Worm (Caenorhabditis elegans) whole organism, midembryonic: ENCODE results near the gene F33C8.2.

ENCODE experiments used
- T22C8.4 ChIP-seq: fragments of 200-800 bp; sonication (Bioruptor generic); IDR thresholded peaks from 2 replicates; pipeline ENCODE4 v1.3.6; 2022; ENCODE audit warnings: missing genetic modification characterization, missing compliant biosample characterization
- cog-1 ChIP-seq: sonication (generic microtip); optimal IDR thresholded peaks from 2 replicates; lab custom pipeline; 2016; ENCODE audit warnings: missing genetic modification characterization, missing compliant biosample characterization
- flt-1 ChIP-seq: fragments of 200-800 bp; sonication (Bioruptor generic); IDR thresholded peaks from 2 replicates; pipeline ENCODE4 v1.3.6; 2022; ENCODE audit warnings: missing genetic modification characterization, missing compliant biosample characterization
- klf-2 ChIP-seq: fragments of 200-800 bp; sonication (Bioruptor generic); conservative IDR thresholded peaks from 2 replicates; pipeline ENCODE4 v1.3.6; 2022; ENCODE audit warnings: missing genetic modification reagents, missing genetic modification characterization, missing compliant biosample characterization
- med-1 ChIP-seq: sonication (generic microtip); optimal IDR thresholded peaks from 2 replicates; lab custom pipeline; 2017; ENCODE audit warnings: missing genetic modification characterization, mild to moderate bottlenecking, missing compliant biosample characterization, antibody characterized with exemption, missing genetic modification reagents; ENCODE audit not compliant: insufficient read depth
- ref-1 ChIP-seq: fragments of 200-800 bp; sonication (Bioruptor generic); conservative IDR thresholded peaks from 2 replicates; pipeline ENCODE4 v1.3.6; 2022; ENCODE audit warnings: missing genetic modification reagents, missing genetic modification characterization, missing compliant biosample characterization
- tab-1 ChIP-seq: fragments of 200-800 bp; sonication (Bioruptor generic); IDR thresholded peaks from 2 replicates; pipeline ENCODE4 v1.3.6; 2022; ENCODE audit warnings: missing genetic modification characterization, missing compliant biosample characterization
- ztf-23 ChIP-seq: fragments of 200-800 bp; sonication (Bioruptor generic); IDR thresholded peaks from 2 replicates; pipeline ENCODE4 v1.3.6; 2022; ENCODE audit warnings: missing genetic modification reagents, missing genetic modification characterization, missing compliant biosample characterization
- ztf-29 ChIP-seq: fragments of 200-800 bp; sonication (Bioruptor generic); IDR thresholded peaks from 2 replicates; pipeline ENCODE4 v1.3.6; 2022; ENCODE audit warnings: missing genetic modification reagents, missing genetic modification characterization, missing compliant biosample characterization

F33C8.2 gene

DNA sequence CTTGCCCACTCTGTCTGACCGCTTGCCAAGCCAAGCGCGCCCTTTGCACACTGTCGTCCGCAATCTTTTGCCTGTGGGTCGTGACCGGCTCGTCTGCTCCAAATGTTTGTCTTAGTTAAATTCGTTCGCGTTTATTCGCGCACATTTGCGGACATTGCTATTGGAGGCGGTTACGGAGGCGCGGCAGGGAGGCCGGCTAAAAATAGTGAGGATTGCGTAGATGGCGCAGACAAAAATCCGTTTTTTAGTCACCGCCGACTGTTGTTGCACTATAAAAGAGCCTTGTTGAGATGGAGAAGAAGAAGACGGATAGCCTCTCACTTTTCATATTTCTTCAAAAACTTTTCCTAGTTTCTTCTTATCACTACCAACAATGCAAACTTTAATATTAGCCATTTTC is 19.7 kb upstream of the F33C8.2 start, which contains the start of gene F40E10.5:
F40E10.5 (plus strand) TSS at position 301 of the 400 bp plus-strand sequence.
- TF ChIP-seq tab-1 (GFP tag; lab: Robert Waterston, UW), result no peak
- no peak for TF ChIP-seq ztf-29 (GFP tag; lab: Robert Waterston, UW)
- TF ChIP-seq ztf-23, result no peak
- no peak for TF ChIP-seq med-1
- TF ChIP-seq flt-1 (GFP tag; lab: Robert Waterston, UW), result no peak
- TF ChIP-seq T22C8.4 (GFP tag; lab: Robert Waterston, UW), result no peak
- TF ChIP-seq ref-1 (GFP tag; lab: Robert Waterston, UW), result no peak
- no peak for TF ChIP-seq cog-1 (tag; lab: Kevin White, UChicago)
- TF ChIP-seq klf-2 (GFP tag; lab: Robert Waterston, UW), result no peak

DNA sequence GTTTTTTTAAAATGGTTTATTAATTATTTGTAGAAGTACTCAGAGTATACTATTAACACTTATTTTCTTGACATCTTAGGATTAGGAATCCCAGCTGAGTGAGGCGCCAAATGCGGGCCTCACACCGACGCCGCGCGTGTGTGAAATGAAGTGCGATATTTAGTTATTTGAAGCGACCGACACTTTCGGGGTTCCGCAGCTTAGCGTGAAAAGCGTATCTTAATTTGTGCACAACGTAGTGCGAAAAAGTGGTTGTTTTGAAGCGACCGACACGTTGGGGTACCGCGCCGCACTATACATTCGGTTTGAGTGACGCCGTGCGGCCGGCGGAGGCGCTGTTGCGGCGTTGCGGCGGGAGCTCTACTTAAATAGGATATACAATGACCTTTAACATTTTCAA is 16.3 kb upstream of the F33C8.2 start:
- TF ChIP-seq ref-1 (GFP tag; lab: Robert Waterston, UW) (no peak), tab-1 (GFP tag; lab: Robert Waterston, UW) (no peak), flt-1 (GFP tag; lab: Robert Waterston, UW) (no peak), med-1 (no peak), ztf-23 (no peak), klf-2 (GFP tag; lab: Robert Waterston, UW) (no peak), ztf-29 (GFP tag; lab: Robert Waterston, UW) (no peak), cog-1 (tag; lab: Kevin White, UChicago) (no peak), T22C8.4 (GFP tag; lab: Robert Waterston, UW) (no peak)

DNA sequence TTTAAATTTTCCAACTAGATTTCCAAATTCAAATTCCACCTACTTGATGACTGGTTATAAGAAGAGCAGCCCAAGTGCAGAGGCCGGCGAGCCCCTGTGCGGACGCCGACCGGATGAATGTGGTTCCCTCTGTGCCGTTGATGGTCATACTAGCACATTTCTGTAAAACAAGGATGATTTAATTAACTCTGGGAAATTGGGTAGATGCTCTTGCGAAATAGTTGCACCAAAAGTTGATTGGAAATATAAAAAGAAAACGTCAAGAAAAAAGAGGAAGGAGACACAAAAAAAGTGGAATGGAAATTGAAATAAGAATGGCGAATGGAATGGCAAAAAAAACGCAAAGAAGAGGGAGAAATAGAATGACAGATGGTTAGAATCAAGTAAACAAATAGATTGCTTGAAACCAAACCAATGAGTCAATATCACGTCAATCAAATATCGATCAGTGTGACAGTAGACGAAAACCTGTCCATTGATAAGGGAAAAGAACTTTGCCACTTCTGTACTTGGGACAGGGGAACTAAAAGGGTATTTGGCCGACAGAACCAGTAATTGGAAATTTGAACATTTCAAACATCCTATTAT is 14.4 kb upstream of the F33C8.2 start, which contains the start of gene tmem-184:
tmem-184 (minus strand) TSS at position 164 of the 588 bp plus-strand sequence.
- TF ChIP-seq flt-1 (GFP tag; lab: Robert Waterston, UW), result no peak
- no peak for TF ChIP-seq ztf-23
- TF ChIP-seq tab-1 (GFP tag; lab: Robert Waterston, UW), result no peak
- no peak for TF ChIP-seq cog-1 (tag; lab: Kevin White, UChicago)
- no peak for TF ChIP-seq ref-1 (GFP tag; lab: Robert Waterston, UW)
- no peak for TF ChIP-seq klf-2 (GFP tag; lab: Robert Waterston, UW)
- TF ChIP-seq med-1, result no peak

DNA sequence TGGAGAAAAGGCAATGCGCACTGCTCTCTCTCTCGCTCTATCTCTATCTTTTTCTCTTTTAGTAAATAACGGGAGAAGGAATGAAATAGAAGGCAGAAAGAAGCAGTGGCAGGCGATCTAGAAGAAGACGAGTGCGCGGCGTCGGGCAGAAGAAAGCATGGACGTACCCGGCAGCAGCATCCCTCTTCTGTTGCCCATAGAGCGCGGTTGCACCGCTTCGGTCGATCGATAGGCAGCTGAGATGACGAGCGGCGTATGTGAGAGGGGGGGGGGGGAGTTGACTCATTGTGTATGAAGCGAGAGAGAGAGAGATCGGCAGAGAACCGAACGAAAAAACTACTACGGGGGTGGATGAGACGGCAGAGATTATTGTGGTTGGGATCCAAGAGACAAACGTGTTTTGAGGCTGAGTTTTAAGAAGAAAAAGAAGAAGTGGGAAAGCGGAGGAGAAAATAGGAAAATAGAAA is 13.0 kb upstream of the F33C8.2 start:
- no peak for TF ChIP-seq ztf-29 (GFP tag; lab: Robert Waterston, UW)
- TF ChIP-seq klf-2 (GFP tag; lab: Robert Waterston, UW), result no peak
- TF ChIP-seq med-1, result no peak
- peak; percentile 72; the same call in 1 of the 2 replicates for TF ChIP-seq tab-1 (GFP tag; lab: Robert Waterston, UW)
- 0 out of 2 replicates have a peak, but pooled peaks have one; percentile 17 for TF ChIP-seq ztf-23
- TF ChIP-seq flt-1 (GFP tag; lab: Robert Waterston, UW), result peak; percentile 85
- peak; percentile 95 for TF ChIP-seq T22C8.4 (GFP tag; lab: Robert Waterston, UW)
- TF ChIP-seq cog-1 (tag; lab: Kevin White, UChicago), result peak; percentile 53
- no peak for TF ChIP-seq ref-1 (GFP tag; lab: Robert Waterston, UW)

DNA sequence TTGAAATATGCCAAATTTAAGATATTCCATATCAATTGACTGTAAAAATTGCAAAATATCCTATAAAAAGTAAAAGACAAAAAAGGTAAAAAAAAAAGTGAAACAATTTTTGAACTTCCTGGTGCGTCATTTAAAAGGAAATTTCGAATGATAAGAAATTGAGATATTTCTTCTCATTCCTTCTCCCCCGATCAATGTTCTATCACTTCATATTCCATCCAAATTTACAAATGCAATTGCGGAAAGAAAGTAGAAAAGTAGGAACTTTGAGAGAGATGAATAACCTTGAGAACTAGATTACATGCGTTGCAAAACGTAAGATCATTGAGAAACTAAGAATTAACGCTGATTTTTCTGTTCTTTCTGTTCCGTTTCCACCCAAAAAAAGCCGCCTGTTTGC is 11.6 kb upstream of the F33C8.2 start:
- no peak for TF ChIP-seq ref-1 (GFP tag; lab: Robert Waterston, UW)
- TF ChIP-seq ztf-29 (GFP tag; lab: Robert Waterston, UW), result no peak
- TF ChIP-seq tab-1 (GFP tag; lab: Robert Waterston, UW), result no peak
- no peak for TF ChIP-seq T22C8.4 (GFP tag; lab: Robert Waterston, UW)
- TF ChIP-seq flt-1 (GFP tag; lab: Robert Waterston, UW), result no peak
- no peak for TF ChIP-seq ztf-23
- TF ChIP-seq cog-1 (tag; lab: Kevin White, UChicago), result no peak
- no peak for TF ChIP-seq med-1
- TF ChIP-seq klf-2 (GFP tag; lab: Robert Waterston, UW), result no peak

DNA sequence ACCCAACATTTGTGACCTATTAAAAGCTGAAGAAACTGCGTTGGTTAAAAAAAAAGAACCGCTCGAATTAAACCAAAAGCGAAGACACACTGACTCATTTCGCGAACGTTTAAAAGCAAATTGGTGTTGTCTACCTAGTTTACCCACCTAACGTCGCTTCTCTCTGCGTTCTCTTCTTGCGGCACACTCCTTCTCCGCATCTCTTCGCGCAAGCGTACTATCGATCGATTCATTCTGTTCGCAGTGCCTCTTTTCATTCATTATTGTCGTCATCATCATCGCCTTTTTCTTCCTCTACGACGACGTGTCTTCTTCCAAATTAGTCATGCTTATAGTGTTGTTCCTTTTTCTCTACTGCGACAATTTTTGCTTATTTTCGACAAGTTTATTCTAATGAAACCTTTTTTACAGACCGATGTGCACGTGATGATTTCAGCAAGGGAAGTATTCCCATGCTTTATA is 10.0 kb upstream of the F33C8.2 start, which contains the start of gene atrn-1:
atrn-1 (plus strand) TSS at position 412 of the 462 bp plus-strand sequence.
- TF ChIP-seq cog-1 (tag; lab: Kevin White, UChicago) (no peak), klf-2 (GFP tag; lab: Robert Waterston, UW) (no peak), T22C8.4 (GFP tag; lab: Robert Waterston, UW) (peak; percentile 88)

DNA sequence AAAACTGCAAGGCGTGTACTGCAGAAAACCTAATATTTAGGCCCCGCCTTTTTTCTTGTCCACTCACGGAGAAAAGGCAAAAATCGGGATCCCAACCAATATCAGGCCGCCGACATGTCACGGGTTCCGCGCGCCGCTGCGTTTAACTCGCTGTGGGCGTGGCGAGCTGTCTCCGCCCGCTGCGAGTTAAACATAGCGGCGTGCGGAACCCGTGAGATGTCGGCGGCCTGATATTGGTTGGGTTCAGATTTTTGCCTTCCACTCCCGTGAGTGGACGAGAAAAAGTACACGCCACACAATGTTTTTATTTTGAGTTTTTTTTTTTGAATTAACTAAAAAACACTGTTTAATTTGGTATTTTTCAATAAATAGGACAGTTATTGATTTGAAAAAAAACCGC is 5.7 kb upstream of the F33C8.2 start:
- TF ChIP-seq flt-1 (GFP tag; lab: Robert Waterston, UW) (no peak), cog-1 (tag; lab: Kevin White, UChicago) (no peak), ztf-29 (GFP tag; lab: Robert Waterston, UW) (no peak), klf-2 (GFP tag; lab: Robert Waterston, UW) (no peak), tab-1 (GFP tag; lab: Robert Waterston, UW) (no peak), med-1 (no peak)

DNA sequence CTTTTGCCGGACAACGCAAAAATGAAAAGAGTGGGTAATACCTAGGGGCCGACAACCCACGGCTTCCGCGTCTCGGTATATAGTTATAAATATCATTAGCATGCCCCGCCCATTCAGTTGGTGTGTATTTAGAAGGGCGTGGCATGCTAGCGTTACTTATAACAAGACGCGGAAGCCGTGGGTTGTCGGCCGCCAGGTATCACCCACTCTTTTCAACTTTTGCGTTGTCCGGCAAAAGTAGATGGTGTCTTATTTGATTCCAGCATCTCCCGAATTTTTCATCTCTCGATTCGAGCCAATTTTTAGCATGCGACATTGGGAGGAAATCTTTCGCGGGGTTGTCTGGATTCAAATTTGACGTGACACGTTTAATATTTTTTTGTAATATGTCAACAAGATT is 3.4 kb upstream of the F33C8.2 start:
- no peak for TF ChIP-seq flt-1 (GFP tag; lab: Robert Waterston, UW)

DNA sequence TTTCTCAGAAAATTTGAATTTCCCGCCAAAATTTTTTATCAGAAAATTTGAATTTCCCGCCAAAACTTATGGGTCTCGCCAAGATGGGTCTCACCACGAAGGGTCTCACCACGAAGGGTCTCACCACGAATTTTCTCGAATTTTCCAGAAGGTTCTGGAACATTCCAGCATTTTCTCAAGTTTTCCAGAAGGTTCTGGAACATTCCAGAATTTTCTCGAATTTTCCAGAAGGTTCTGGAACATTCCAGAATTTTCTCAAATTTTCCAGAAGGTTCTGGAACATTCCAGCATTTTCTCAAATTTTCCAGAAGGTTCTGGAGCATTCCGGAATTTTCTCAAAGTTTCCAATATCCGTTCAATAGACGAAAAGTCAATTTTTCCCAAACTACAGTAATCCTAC is 2.9 kb downstream of the F33C8.2 start:
- TF ChIP-seq flt-1 (GFP tag; lab: Robert Waterston, UW), result peak; percentile 35; the same call in 1 of the 2 replicates

DNA sequence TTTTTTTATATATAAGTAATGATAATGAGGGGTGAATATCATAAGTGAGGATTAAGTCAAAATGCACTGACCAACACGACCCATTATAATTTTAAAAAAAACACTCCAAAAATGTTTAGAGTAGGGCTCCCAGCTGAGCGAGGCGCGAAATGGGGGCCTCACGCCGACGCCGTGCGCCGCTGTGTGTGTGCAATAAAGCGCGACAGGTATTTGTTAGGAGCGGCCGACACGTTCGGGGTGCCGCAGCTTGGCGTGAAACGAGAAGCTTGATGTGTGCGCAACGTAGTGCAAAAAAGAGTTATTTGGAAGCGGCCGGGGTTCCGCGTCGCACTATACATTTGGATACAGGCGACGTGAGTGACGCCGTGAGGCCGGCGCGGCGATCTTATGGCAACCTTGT is 3.7 kb downstream of the F33C8.2 start:
- TF ChIP-seq flt-1 (GFP tag; lab: Robert Waterston, UW) (0 out of 2 replicates have a peak, but pooled peaks have one; percentile 26), tab-1 (GFP tag; lab: Robert Waterston, UW) (no peak)
